Fruit fly (Drosophila melanogaster): ENCODE results near the gene Tspo.

- TF ChIP-seq HLH106 (tag; optimal IDR thresholded peaks at IDR 0.05) (peak; percentile 89), br (GFP tag; optimal IDR thresholded peaks at IDR 0.05) (peak; percentile 97), GATAd (GFP tag; optimal IDR thresholded peaks at IDR 0.05) (no peak), psq (GFP tag; optimal IDR thresholded peaks at IDR 0.05) (peak; percentile 92), h (GFP tag; optimal IDR thresholded peaks at IDR 0.05) (peak; percentile 92), pan (optimal IDR thresholded peaks at IDR 0.05) (no peak), Hr78 (GFP tag; optimal IDR thresholded peaks at IDR 0.05) (no peak)
Observed at dm6 chr2L:530245-530644, 29.2 kb upstream of the Tspo start.
